Worm (Caenorhabditis elegans): ENCODE results near the gene R57.2.

DNA sequence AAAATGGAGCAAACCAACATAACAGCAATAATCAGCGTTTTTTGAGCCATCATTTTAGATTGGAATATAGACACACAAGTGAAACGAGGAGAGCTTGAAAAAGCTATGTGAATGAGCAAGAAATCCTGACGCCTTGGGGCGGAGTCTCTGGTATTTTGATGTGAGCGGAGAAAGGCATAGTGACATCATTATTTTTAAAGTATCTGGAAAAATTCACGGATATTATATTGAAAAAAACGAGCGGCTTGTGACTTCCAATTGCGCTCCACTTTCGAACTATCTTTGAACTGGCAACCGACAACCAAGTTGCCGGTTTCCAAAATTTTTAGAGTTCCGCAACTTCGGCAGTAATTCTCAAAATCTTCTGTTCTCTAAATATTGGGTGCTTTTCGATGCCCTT lies 14.2 kb downstream of the R57.2 start, which contains the start of gene nlp-64:
- TF ChIP-seq spr-3 (GFP tag; optimal IDR thresholded peaks at IDR 0.05) (no peak), egl-27 (tag; optimal IDR thresholded peaks at IDR 0.05) (no peak), fkh-10 (GFP tag; optimal IDR thresholded peaks at IDR 0.05) (no peak), nhr-237 (tag; optimal IDR thresholded peaks at IDR 0.05) (no peak), nhr-76 (tag; optimal IDR thresholded peaks at IDR 0.05) (no peak)
